Worm (Caenorhabditis elegans) whole organism, young adult: ENCODE results near the gene srg-65.

Source experiments
- B0261.1 ChIP-seq: sonication (generic microtip); optimal IDR thresholded peaks from 2 replicates; lab custom pipeline; 2016; ENCODE audit warnings: mild to moderate bottlenecking, missing genetic modification characterization, moderate library complexity, missing compliant biosample characterization
- F10E7.11 ChIP-seq: sonication (generic microtip); optimal IDR thresholded peaks from 2 replicates; lab custom pipeline; 2017; ENCODE audit warnings: mild to moderate bottlenecking, missing genetic modification characterization, moderate library complexity, missing compliant biosample characterization
- F33H1.4 ChIP-seq: fragments of 200-800 bp; sonication (Bioruptor generic); IDR thresholded peaks from 2 replicates; pipeline ENCODE4 v1.3.6; 2022; ENCODE audit warnings: missing genetic modification reagents, missing genetic modification characterization, missing compliant biosample characterization
- F49E8.2 ChIP-seq: sonication (generic microtip); optimal IDR thresholded peaks from 3 replicates; lab custom pipeline; 2017; ENCODE audit warnings: missing genetic modification characterization, mild to moderate bottlenecking, missing compliant biosample characterization, antibody characterized with exemption, moderate library complexity; ENCODE audit not compliant: insufficient read depth
- F57C9.4 ChIP-seq: sonication (generic microtip); optimal IDR thresholded peaks from 2 replicates; lab custom pipeline; 2017; ENCODE audit warnings: mild to moderate bottlenecking, missing genetic modification characterization, missing compliant biosample characterization
- K11D2.4 ChIP-seq: fragments of 200-800 bp; sonication (Bioruptor generic); IDR thresholded peaks from 2 replicates; pipeline ENCODE4 v1.3.6; 2022; ENCODE audit warnings: missing genetic modification reagents, missing genetic modification characterization, missing compliant biosample characterization
- T26A5.8 ChIP-seq: sonication (generic microtip); optimal IDR thresholded peaks from 2 replicates; lab custom pipeline; 2016; ENCODE audit warnings: missing genetic modification characterization, missing compliant biosample characterization
- Y56A3A.18 ChIP-seq: fragments of 200-800 bp; sonication (Bioruptor generic); IDR thresholded peaks from 2 replicates; pipeline ENCODE4 v1.3.6; 2022; ENCODE audit warnings: missing genetic modification reagents, missing genetic modification characterization, missing compliant biosample characterization
- Y67H2A.10 ChIP-seq: fragments of 200-800 bp; sonication (Bioruptor generic); conservative IDR thresholded peaks from 2 replicates; pipeline ENCODE4 v1.3.6; 2022; ENCODE audit warnings: missing genetic modification reagents, missing genetic modification characterization, missing compliant biosample characterization
- Y95B8A.8 ChIP-seq: fragments of 200-800 bp; sonication (Bioruptor generic); IDR thresholded peaks from 2 replicates; pipeline ENCODE4 v1.3.6; 2022; ENCODE audit warnings: missing genetic modification reagents, missing genetic modification characterization, missing compliant biosample characterization
- ZK185.1 ChIP-seq: sonication (generic microtip); optimal IDR thresholded peaks from 2 replicates; lab custom pipeline; 2016; ENCODE audit warnings: mild to moderate bottlenecking, missing genetic modification characterization, missing compliant biosample characterization; ENCODE audit not compliant: poor library complexity, severe bottlenecking
- akir-1 ChIP-seq: fragments of 200-800 bp; sonication (Bioruptor generic); optimal IDR thresholded peaks from 2 replicates; lab custom pipeline; 2018; ENCODE audit warnings: mild to moderate bottlenecking, missing genetic modification characterization, moderate library complexity, missing compliant biosample characterization
- aptf-2 ChIP-seq: fragments of 200-800 bp; sonication (Bioruptor generic); conservative IDR thresholded peaks from 2 replicates; pipeline ENCODE4 v1.3.6; 2022; ENCODE audit warnings: missing genetic modification reagents, missing genetic modification characterization, missing compliant biosample characterization
- atf-7 ChIP-seq: sonication (generic microtip); optimal IDR thresholded peaks from 2 replicates; lab custom pipeline; 2017; ENCODE audit warnings: mild to moderate bottlenecking, missing genetic modification characterization, missing compliant biosample characterization
- attf-5 ChIP-seq: fragments of 200-800 bp; sonication (Bioruptor generic); optimal IDR thresholded peaks from 2 replicates; lab custom pipeline; 2018; ENCODE audit warnings: mild to moderate bottlenecking, missing genetic modification characterization, missing compliant biosample characterization
- bed-1 ChIP-seq: fragments of 200-800 bp; sonication (Bioruptor generic); IDR thresholded peaks from 2 replicates; pipeline ENCODE4 v1.3.6; 2022; ENCODE audit warnings: missing genetic modification reagents, missing genetic modification characterization, missing compliant biosample characterization
- cebp-2 ChIP-seq: fragments of 200-800 bp; sonication (Bioruptor generic); IDR thresholded peaks from 2 replicates; pipeline ENCODE4 v1.3.6; 2022; ENCODE audit warnings: missing genetic modification characterization, missing compliant biosample characterization
- ceh-100 ChIP-seq: fragments of 200-800 bp; sonication (Bioruptor generic); IDR thresholded peaks from 2 replicates; pipeline ENCODE4 v1.3.6; 2022; ENCODE audit warnings: missing genetic modification reagents, missing genetic modification characterization, missing compliant biosample characterization
- ceh-40 ChIP-seq: fragments of 200-800 bp; sonication (Bioruptor generic); IDR thresholded peaks from 2 replicates; pipeline ENCODE4 v1.3.6; 2022; ENCODE audit warnings: missing genetic modification characterization, missing compliant biosample characterization
- ceh-79 ChIP-seq: sonication (generic microtip); optimal IDR thresholded peaks from 2 replicates; lab custom pipeline; 2017; ENCODE audit warnings: mild to moderate bottlenecking, missing genetic modification characterization, missing compliant biosample characterization
- chd-7 ChIP-seq: sonication (generic microtip); optimal IDR thresholded peaks from 2 replicates; lab custom pipeline; 2016; ENCODE audit warnings: mild to moderate bottlenecking, missing genetic modification characterization, moderate library complexity, missing compliant biosample characterization
- die-1 ChIP-seq: sonication (generic microtip); optimal IDR thresholded peaks from 2 replicates; lab custom pipeline; 2016; ENCODE audit warnings: missing genotype, mild to moderate bottlenecking, missing genetic modification characterization, missing compliant biosample characterization
- dox-1 ChIP-seq: fragments of 200-800 bp; sonication (Bioruptor generic); IDR thresholded peaks from 2 replicates; pipeline ENCODE4 v1.3.6; 2022; ENCODE audit warnings: missing genetic modification reagents, missing genetic modification characterization, missing compliant biosample characterization
- dpff-1 ChIP-seq: sonication (generic microtip); optimal IDR thresholded peaks from 2 replicates; lab custom pipeline; 2017; ENCODE audit warnings: mild to moderate bottlenecking, missing genetic modification characterization, missing compliant biosample characterization
- efl-1 ChIP-seq: fragments of 150-350 bp; optimal IDR thresholded peaks from 2 replicates; lab custom pipeline; 2014; ENCODE audit warnings: missing biosample characterization, missing genetic modification reagents, missing genetic modification characterization
- egrh-3 ChIP-seq: fragments of 200-800 bp; sonication (Bioruptor generic); IDR thresholded peaks from 2 replicates; pipeline ENCODE4 v1.3.6; 2022; ENCODE audit warnings: missing genetic modification reagents, missing genetic modification characterization, missing compliant biosample characterization
- ekl-4 ChIP-seq: fragments of 200-800 bp; sonication (Bioruptor generic); IDR thresholded peaks from 2 replicates; pipeline ENCODE4 v1.3.6; 2022; ENCODE audit warnings: missing genetic modification reagents, missing genetic modification characterization, missing compliant biosample characterization
- hrde-1 ChIP-seq: sonication (generic microtip); optimal IDR thresholded peaks from 2 replicates; lab custom pipeline; 2016; ENCODE audit warnings: missing genetic modification characterization, mild to moderate bottlenecking, missing compliant biosample characterization, moderate library complexity, missing genotype, missing genetic modification reagents, borderline replicate concordance
- hsf-1 ChIP-seq: fragments of 200-800 bp; sonication (Bioruptor generic); IDR thresholded peaks from 2 replicates; pipeline ENCODE4 v1.3.6; 2022; ENCODE audit warnings: missing genetic modification reagents, missing genetic modification characterization, missing compliant biosample characterization
- let-526 ChIP-seq: fragments of 200-800 bp; sonication (Bioruptor generic); IDR thresholded peaks from 2 replicates; pipeline ENCODE4 v1.3.6; 2022; ENCODE audit warnings: missing genetic modification reagents, missing genetic modification characterization, missing compliant biosample characterization
- lin-54 ChIP-seq: fragments of 200-800 bp; sonication (Bioruptor generic); optimal IDR thresholded peaks from 2 replicates; lab custom pipeline; 2018; ENCODE audit warnings: mild to moderate bottlenecking, missing genetic modification characterization, missing compliant biosample characterization
- madf-10 ChIP-seq: sonication (generic microtip); optimal IDR thresholded peaks from 2 replicates; lab custom pipeline; 2016; ENCODE audit warnings: mild to moderate bottlenecking, missing genetic modification characterization, missing compliant biosample characterization
- madf-8 ChIP-seq: fragments of 200-800 bp; sonication (Bioruptor generic); conservative IDR thresholded peaks from 2 replicates; pipeline ENCODE4 v1.3.6; 2022; ENCODE audit warnings: missing genetic modification reagents, missing genetic modification characterization, missing compliant biosample characterization
- mel-28 ChIP-seq: sonication (generic microtip); optimal IDR thresholded peaks from 2 replicates; lab custom pipeline; 2016; ENCODE audit warnings: borderline replicate concordance, mild to moderate bottlenecking, missing genetic modification characterization, missing compliant biosample characterization
- nfya-2 ChIP-seq: fragments of 200-800 bp; sonication (Bioruptor generic); IDR thresholded peaks from 2 replicates; pipeline ENCODE4 v1.3.6; 2022; ENCODE audit warnings: missing genetic modification reagents, missing genetic modification characterization, missing compliant biosample characterization
- nfyb-1 ChIP-seq: fragments of 200-800 bp; sonication (Bioruptor generic); IDR thresholded peaks from 2 replicates; pipeline ENCODE4 v1.3.6; 2022; ENCODE audit warnings: missing genetic modification reagents, missing genetic modification characterization, missing compliant biosample characterization
- nhr-27 ChIP-seq: fragments of 200-800 bp; sonication (Bioruptor generic); optimal IDR thresholded peaks from 2 replicates; lab custom pipeline; 2018; ENCODE audit warnings: mild to moderate bottlenecking, missing genetic modification characterization, moderate library complexity, missing compliant biosample characterization
- pbrm-1 ChIP-seq: fragments of 200-800 bp; sonication (Bioruptor generic); IDR thresholded peaks from 2 replicates; pipeline ENCODE4 v1.3.6; 2022; ENCODE audit warnings: missing genetic modification reagents, missing genetic modification characterization, missing compliant biosample characterization
- repo-1 ChIP-seq: sonication (generic microtip); optimal IDR thresholded peaks from 2 replicates; lab custom pipeline; 2017; ENCODE audit warnings: mild to moderate bottlenecking, missing genetic modification characterization, missing compliant biosample characterization
- rpc-1 ChIP-seq, 2 experiments: fragments of 150-350 bp in 1 of 2; sonication (generic microtip) in 1 of 2; optimal IDR thresholded peaks; 2 replicates each; lab custom pipeline; 2014 to 2018; ENCODE audit warnings: missing biosample characterization in 1 of 2, missing genetic modification characterization in 1 of 2, missing genetic modification reagents in 1 of 2, missing genotype in 1 of 2
- sdz-38 ChIP-seq: sonication (generic microtip); optimal IDR thresholded peaks from 2 replicates; lab custom pipeline; 2016; ENCODE audit warnings: missing genotype, missing genetic modification characterization, missing compliant biosample characterization
- sea-2 ChIP-seq: fragments of 200-800 bp; sonication (Bioruptor generic); IDR thresholded peaks from 2 replicates; pipeline ENCODE4 v1.3.6; 2022; ENCODE audit warnings: missing genetic modification characterization, missing compliant biosample characterization
- snpc-3.4 ChIP-seq: sonication (generic microtip); optimal IDR thresholded peaks from 2 replicates; lab custom pipeline; 2017; ENCODE audit warnings: missing genetic modification characterization, mild to moderate bottlenecking, missing compliant biosample characterization, antibody characterized with exemption, moderate library complexity, missing genotype, missing genetic modification reagents
- sptf-2 ChIP-seq: fragments of 200-800 bp; sonication (Bioruptor generic); optimal IDR thresholded peaks from 2 replicates; lab custom pipeline; 2018; ENCODE audit warnings: mild to moderate bottlenecking, missing genetic modification characterization, missing compliant biosample characterization
- tbx-9 ChIP-seq: sonication (generic microtip); optimal IDR thresholded peaks from 2 replicates; lab custom pipeline; 2016; ENCODE audit warnings: borderline replicate concordance, missing genetic modification characterization, inconsistent platforms, missing compliant biosample characterization
- xnd-1 ChIP-seq: sonication (generic microtip); optimal IDR thresholded peaks from 2 replicates; lab custom pipeline; 2016; ENCODE audit warnings: missing genotype, missing genetic modification reagents, missing genetic modification characterization, missing compliant biosample characterization
- ztf-18 ChIP-seq: sonication (generic microtip); optimal IDR thresholded peaks from 2 replicates; lab custom pipeline; 2016; ENCODE audit warnings: missing genotype, mild to moderate bottlenecking, missing genetic modification characterization, missing compliant biosample characterization
- ztf-25 ChIP-seq: fragments of 200-800 bp; sonication (Bioruptor generic); IDR thresholded peaks from 2 replicates; pipeline ENCODE4 v1.3.6; 2022; ENCODE audit warnings: missing genetic modification reagents, missing genetic modification characterization, missing compliant biosample characterization

srg-65 gene

ce11 chrV:5504807-5505442 lies 20.2 kb upstream of the srg-65 start, which contains the start of the genes dnj-19 and nhr-47 (continued):
- TF ChIP-seq aptf-2 (GFP tag; lab: Robert Waterston, UW) (no peak; the same call in 1 of the 2 replicates), rpc-1 (optimal IDR thresholded peaks at IDR 0.05; lab: Kevin White, UChicago) (peak; percentile 1), rpc-1 (tag; optimal IDR thresholded peaks at IDR 0.05; lab: Kevin White, UChicago) (no peak), ceh-79 (tag; lab: Kevin White, UChicago) (no peak), repo-1 (tag; lab: Kevin White, UChicago) (peak; percentile 91), xnd-1 (peak; percentile 82), nfyb-1 (peak; percentile 95), dpff-1 (tag; lab: Kevin White, UChicago) (no peak), hrde-1 (tag; lab: Kevin White, UChicago) (no peak), atf-7 (tag; lab: Kevin White, UChicago) (peak; percentile 87), pbrm-1 (GFP tag; lab: Robert Waterston, UW) (peak; percentile 96), sea-2 (GFP tag; lab: Robert Waterston, UW) (no peak), dox-1 (GFP tag; lab: Robert Waterston, UW) (peak; percentile 95), B0261.1 (tag; lab: Kevin White, UChicago) (no peak), ztf-18 (peak; percentile 99), ceh-40 (GFP tag; lab: Robert Waterston, UW) (no peak), Y67H2A.10 (peak; percentile 70), chd-7 (tag; lab: Kevin White, UChicago) (peak; percentile 83), sdz-38 (tag; lab: Kevin White, UChicago) (no peak), ZK185.1 (tag; lab: Kevin White, UChicago) (peak; percentile 75), F49E8.2 (tag; lab: Kevin White, UChicago) (peak; percentile 58), F10E7.11 (tag; lab: Kevin White, UChicago) (no peak), Y95B8A.8 (GFP tag; lab: Robert Waterston, UW) (0 out of 2 replicates have a peak, but pooled peaks have one; percentile 32), sptf-2 (GFP tag; lab: Kevin White, UChicago) (no peak), let-526 (0 out of 2 replicates have a peak, but pooled peaks have one; percentile 21), F33H1.4 (peak; percentile 79), egrh-3 (GFP tag; lab: Robert Waterston, UW) (no peak), lin-54 (peak; percentile 91), K11D2.4 (GFP tag; lab: Robert Waterston, UW) (peak; percentile 90), T26A5.8 (tag; lab: Kevin White, UChicago) (no peak), madf-8 (peak; percentile 75), nhr-27 (tag; lab: Kevin White, UChicago) (peak; percentile 30), madf-10 (tag; lab: Kevin White, UChicago) (peak; percentile 75), tbx-9 (tag; lab: Kevin White, UChicago) (no peak), efl-1 (GFP tag; lab: Kevin White, UChicago) (peak; percentile 41), hsf-1 (GFP tag; lab: Robert Waterston, UW) (peak; percentile 98), F57C9.4 (no peak), ceh-100 (GFP tag; lab: Robert Waterston, UW) (peak; percentile 75), ekl-4 (GFP tag; lab: Robert Waterston, UW) (peak; percentile 96), die-1 (tag; lab: Kevin White, UChicago) (no peak), snpc-3.4 (peak; percentile 42), nfya-2 (GFP tag; lab: Robert Waterston, UW) (no peak), mel-28 (tag; lab: Kevin White, UChicago) (no peak), cebp-2 (GFP tag; lab: Robert Waterston, UW) (no peak), Y56A3A.18 (GFP tag; lab: Robert Waterston, UW) (peak; percentile 96), bed-1 (GFP tag; lab: Robert Waterston, UW) (no peak), attf-5 (GFP tag; lab: Kevin White, UChicago) (peak; percentile 89), akir-1 (no peak), ztf-25 (GFP tag; lab: Robert Waterston, UW) (no peak)
